Fruit fly (Drosophila melanogaster) whole organism, embryonic: ENCODE data around the gene CG7766.

ENCODE experiments used
- B-H2 ChIP-seq: fragments of 200-800 bp; sonication (Bioruptor generic); optimal IDR thresholded peaks from 2 replicates; lab custom pipeline; 2018; ENCODE audit warnings: missing biosample characterization, mild to moderate bottlenecking, missing genetic modification characterization
- CG10147 ChIP-seq: fragments of 200-800 bp; sonication (Bioruptor generic); optimal IDR thresholded peaks from 2 replicates; lab custom pipeline; 2019; ENCODE audit warnings: missing biosample characterization, mild to moderate bottlenecking, missing genetic modification characterization, moderate library complexity
- CG10959 ChIP-seq: fragments of 200-800 bp; sonication (Bioruptor generic); IDR thresholded peaks from 2 replicates; pipeline ENCODE4 v1.3.6; 2022; ENCODE audit warnings: missing biosample characterization, missing genetic modification characterization
- CG11085 ChIP-seq: fragments of 200-800 bp; sonication (Bioruptor generic); IDR thresholded peaks from 2 replicates; pipeline ENCODE4 v1.3.6; 2022; ENCODE audit warnings: missing biosample characterization, missing genetic modification characterization
- CG11696 ChIP-seq: fragments of 200-800 bp; sonication (Bioruptor generic); IDR thresholded peaks from 2 replicates; pipeline ENCODE4 v1.3.6; 2022; ENCODE audit warnings: missing biosample characterization, missing genetic modification characterization
- CG11723 ChIP-seq: fragments of 200-800 bp; sonication (Bioruptor generic); optimal IDR thresholded peaks from 2 replicates; lab custom pipeline; 2017; ENCODE audit warnings: missing biosample characterization, mild to moderate bottlenecking, missing genetic modification characterization
- CG1233 ChIP-seq: fragments of 200-800 bp; sonication (Bioruptor generic); optimal IDR thresholded peaks from 4 replicates; lab custom pipeline; 2018; ENCODE audit warnings: missing biosample characterization, mild to moderate bottlenecking, missing genetic modification characterization
- CG12744 ChIP-seq: fragments of 200-800 bp; sonication (Bioruptor generic); optimal IDR thresholded peaks from 2 replicates; lab custom pipeline; 2016; ENCODE audit warnings: missing biosample characterization, missing genetic modification characterization
- CG15269 ChIP-seq: fragments of 200-800 bp; sonication (Bioruptor generic); optimal IDR thresholded peaks from 2 replicates; lab custom pipeline; 2018; ENCODE audit warnings: missing biosample characterization, mild to moderate bottlenecking, missing genetic modification characterization, moderate library complexity
- CG1792 ChIP-seq: fragments of 200-800 bp; sonication (Bioruptor generic); optimal IDR thresholded peaks from 2 replicates; lab custom pipeline; 2016; ENCODE audit warnings: missing biosample characterization, missing genetic modification characterization
- CG2129 ChIP-seq: fragments of 200-800 bp; sonication (Bioruptor generic); IDR thresholded peaks from 2 replicates; pipeline ENCODE4 v1.3.6; 2022; ENCODE audit warnings: missing biosample characterization, missing genetic modification characterization; ENCODE audit not compliant: partially characterized antibody
- CG30020 ChIP-seq: fragments of 200-800 bp; optimal IDR thresholded peaks from 2 replicates; lab custom pipeline; 2019; ENCODE audit warnings: missing biosample characterization, mild to moderate bottlenecking, missing genetic modification characterization, moderate library complexity
- CG31365 ChIP-seq: fragments of 200-800 bp; sonication (Bioruptor generic); optimal IDR thresholded peaks from 2 replicates; lab custom pipeline; 2018; ENCODE audit warnings: missing biosample characterization, mild to moderate bottlenecking, missing genetic modification characterization
- CG32772 ChIP-seq: fragments of 200-800 bp; sonication (Bioruptor generic); IDR thresholded peaks from 2 replicates; pipeline ENCODE4 v1.3.6; 2022; ENCODE audit warnings: missing biosample characterization, missing genetic modification characterization
- CG3407 ChIP-seq: fragments of 200-800 bp; sonication (Bioruptor generic); optimal IDR thresholded peaks from 2 replicates; lab custom pipeline; 2018; ENCODE audit warnings: missing biosample characterization, mild to moderate bottlenecking, missing genetic modification characterization
- CG34376 ChIP-seq: fragments of 200-800 bp; sonication (Bioruptor generic); optimal IDR thresholded peaks from 2 replicates; lab custom pipeline; 2018; ENCODE audit warnings: missing biosample characterization, mild to moderate bottlenecking, missing genetic modification characterization
- CG6254 ChIP-seq: fragments of 200-800 bp; sonication (Bioruptor generic); optimal IDR thresholded peaks from 3 replicates; lab custom pipeline; 2017; ENCODE audit warnings: mild to moderate bottlenecking, missing biosample characterization, missing genetic modification reagents, missing genetic modification characterization
- CG6813 ChIP-seq: fragments of 200-800 bp; sonication (Bioruptor generic); optimal IDR thresholded peaks from 2 replicates; lab custom pipeline; 2017; ENCODE audit warnings: missing biosample characterization, missing genetic modification characterization, mild to moderate bottlenecking, moderate library complexity, missing genetic modification reagents
- CG7357 ChIP-seq: fragments of 200-800 bp; sonication (Bioruptor generic); IDR thresholded peaks from 3 replicates; pipeline ENCODE4 v1.3.6; 2022; ENCODE audit warnings: missing biosample characterization, missing genetic modification characterization
- Doc2 ChIP-seq: fragments of 200-800 bp; sonication (Bioruptor generic); IDR thresholded peaks from 2 replicates; pipeline ENCODE4 v1.3.6; 2022; ENCODE audit warnings: missing biosample characterization, missing genetic modification characterization
- Dref ChIP-seq: fragments of 200-800 bp; sonication (Bioruptor generic); IDR thresholded peaks from 2 replicates; pipeline ENCODE4 v1.3.6; 2022; ENCODE audit warnings: missing biosample characterization, missing genetic modification characterization
- HmgD ChIP-seq: fragments of 200-800 bp; sonication (Bioruptor generic); optimal IDR thresholded peaks from 3 replicates; lab custom pipeline; 2016; ENCODE audit warnings: missing biosample characterization, missing genetic modification characterization
- Hmr ChIP-seq: fragments of 200-800 bp; sonication (Bioruptor generic); optimal IDR thresholded peaks from 3 replicates; lab custom pipeline; 2017; ENCODE audit warnings: mild to moderate bottlenecking, missing biosample characterization, missing genetic modification reagents, missing genetic modification characterization
- Mes4 ChIP-seq: fragments of 200-800 bp; sonication (Bioruptor generic); optimal IDR thresholded peaks from 2 replicates; lab custom pipeline; 2016; ENCODE audit warnings: missing biosample characterization, missing genetic modification characterization
- NFAT ChIP-seq: fragments of 200-800 bp; sonication (Bioruptor generic); IDR thresholded peaks from 2 replicates; pipeline ENCODE4 v1.3.6; 2022; ENCODE audit warnings: missing biosample characterization, missing genetic modification characterization
- Nf-YA ChIP-seq: fragments of 200-800 bp; sonication (Bioruptor generic); IDR thresholded peaks from 2 replicates; pipeline ENCODE4 v1.3.6; 2022; ENCODE audit warnings: missing biosample characterization, missing genetic modification characterization
- Oaz ChIP-seq: fragments of 200-800 bp; sonication (Bioruptor generic); IDR thresholded peaks from 2 replicates; pipeline ENCODE4 v1.3.6; 2022; ENCODE audit warnings: missing biosample characterization, missing genetic modification characterization
- Opbp ChIP-seq: fragments of 200-800 bp; sonication (Bioruptor generic); IDR thresholded peaks from 3 replicates; pipeline ENCODE4 v1.3.6; 2022; ENCODE audit warnings: missing biosample characterization, missing genetic modification characterization; ENCODE audit not compliant: partially characterized antibody
- Side ChIP-seq: fragments of 200-800 bp; sonication (Bioruptor generic); optimal IDR thresholded peaks from 2 replicates; lab custom pipeline; 2016; ENCODE audit warnings: missing biosample characterization, missing genetic modification characterization
- Xrp1 ChIP-seq: fragments of 200-800 bp; sonication (Bioruptor generic); IDR thresholded peaks from 2 replicates; pipeline ENCODE4 v1.3.6; 2022; ENCODE audit warnings: missing biosample characterization, missing genetic modification characterization
- YL-1 ChIP-seq: fragments of 200-800 bp; sonication (Bioruptor generic); optimal IDR thresholded peaks from 3 replicates; lab custom pipeline; 2017; ENCODE audit warnings: missing biosample characterization, mild to moderate bottlenecking, missing genetic modification characterization
- ab ChIP-seq: fragments of 200-800 bp; sonication (Bioruptor generic); optimal IDR thresholded peaks from 2 replicates; lab custom pipeline; 2016; ENCODE audit warnings: missing biosample characterization, missing genetic modification characterization
- ase ChIP-seq: fragments of 200-800 bp; sonication (Bioruptor generic); IDR thresholded peaks from 3 replicates; pipeline ENCODE4 v1.3.6; 2022; ENCODE audit warnings: missing biosample characterization, missing genetic modification characterization
- az2 ChIP-seq: fragments of 200-800 bp; sonication (Bioruptor generic); optimal IDR thresholded peaks from 3 replicates; lab custom pipeline; 2016; ENCODE audit warnings: missing biosample characterization, missing genetic modification characterization
- br ChIP-seq: fragments of >200 bp; optimal IDR thresholded peaks from 2 replicates; lab custom pipeline; 2017
- cg ChIP-seq: fragments of 200-800 bp; sonication (Bioruptor generic); optimal IDR thresholded peaks from 3 replicates; lab custom pipeline; 2019; ENCODE audit warnings: missing biosample characterization, mild to moderate bottlenecking, missing genetic modification characterization, moderate library complexity
- en ChIP-seq: fragments of 200-800 bp; sonication (Bioruptor generic); optimal IDR thresholded peaks from 2 replicates; lab custom pipeline; 2016; ENCODE audit warnings: missing biosample characterization, missing genetic modification characterization
- eve ChIP-seq, 2 experiments: fragments of >200 bp; optimal IDR thresholded peaks; 2 replicates each; lab custom pipeline; 2017; ENCODE audit warnings: missing biosample characterization in 2 of 2, missing genetic modification characterization in 2 of 2
- gfzf ChIP-seq: fragments of 200-800 bp; sonication (Bioruptor generic); optimal IDR thresholded peaks from 2 replicates; lab custom pipeline; 2016; ENCODE audit warnings: missing biosample characterization, mild to moderate bottlenecking, missing genetic modification characterization, moderate library complexity
- gsb ChIP-seq: fragments of 200-800 bp; sonication (Bioruptor generic); IDR thresholded peaks from 2 replicates; pipeline ENCODE4 v1.3.6; 2022; ENCODE audit warnings: missing biosample characterization, missing genetic modification characterization
- hbn ChIP-seq: fragments of 200-800 bp; sonication (Bioruptor generic); IDR thresholded peaks from 2 replicates; pipeline ENCODE4 v1.3.6; 2022; ENCODE audit warnings: missing biosample characterization, missing genetic modification characterization; ENCODE audit not compliant: partially characterized antibody
- jumu ChIP-seq: fragments of 200-800 bp; sonication (Bioruptor generic); optimal IDR thresholded peaks from 3 replicates; lab custom pipeline; 2016; ENCODE audit warnings: missing biosample characterization, missing genetic modification characterization
- lmd ChIP-seq: fragments of 200-800 bp; sonication (Bioruptor generic); IDR thresholded peaks from 2 replicates; pipeline ENCODE4 v1.3.6; 2022; ENCODE audit warnings: missing biosample characterization, missing genetic modification characterization
- luna ChIP-seq: fragments of 200-800 bp; sonication (Bioruptor generic); optimal IDR thresholded peaks from 2 replicates; lab custom pipeline; 2016; ENCODE audit warnings: missing biosample characterization, missing genetic modification characterization
- nerfin-1 ChIP-seq: fragments of 200-800 bp; sonication (Bioruptor generic); optimal IDR thresholded peaks from 3 replicates; lab custom pipeline; 2019; ENCODE audit warnings: missing biosample characterization, mild to moderate bottlenecking, missing genetic modification characterization, moderate library complexity
- pita ChIP-seq: fragments of 200-800 bp; sonication (Bioruptor generic); optimal IDR thresholded peaks from 2 replicates; lab custom pipeline; 2017; ENCODE audit warnings: missing biosample characterization, mild to moderate bottlenecking, missing genetic modification characterization
- repo ChIP-seq: fragments of 200-800 bp; sonication (Bioruptor generic); optimal IDR thresholded peaks from 2 replicates; lab custom pipeline; 2016; ENCODE audit warnings: missing biosample characterization, missing genetic modification characterization
- sens ChIP-seq: fragments of 200-800 bp; sonication (Bioruptor generic); peaks from one replicate; lab custom pipeline; 2016; ENCODE audit warnings: missing biosample characterization, missing genetic modification characterization
- tio ChIP-seq: fragments of 200-800 bp; sonication (Bioruptor generic); optimal IDR thresholded peaks from 2 replicates; lab custom pipeline; 2017; ENCODE audit warnings: missing biosample characterization, missing genetic modification characterization, inconsistent platforms
- toy ChIP-seq: fragments of 200-800 bp; sonication (Bioruptor generic); IDR thresholded peaks from 2 replicates; pipeline ENCODE4 v1.3.6; 2022; ENCODE audit warnings: missing biosample characterization, missing genetic modification characterization
- trh ChIP-seq: fragments of 200-800 bp; sonication (Bioruptor generic); optimal IDR thresholded peaks from 2 replicates; lab custom pipeline; 2016; ENCODE audit warnings: missing biosample characterization, missing genetic modification characterization

CG7766 gene

DNA sequence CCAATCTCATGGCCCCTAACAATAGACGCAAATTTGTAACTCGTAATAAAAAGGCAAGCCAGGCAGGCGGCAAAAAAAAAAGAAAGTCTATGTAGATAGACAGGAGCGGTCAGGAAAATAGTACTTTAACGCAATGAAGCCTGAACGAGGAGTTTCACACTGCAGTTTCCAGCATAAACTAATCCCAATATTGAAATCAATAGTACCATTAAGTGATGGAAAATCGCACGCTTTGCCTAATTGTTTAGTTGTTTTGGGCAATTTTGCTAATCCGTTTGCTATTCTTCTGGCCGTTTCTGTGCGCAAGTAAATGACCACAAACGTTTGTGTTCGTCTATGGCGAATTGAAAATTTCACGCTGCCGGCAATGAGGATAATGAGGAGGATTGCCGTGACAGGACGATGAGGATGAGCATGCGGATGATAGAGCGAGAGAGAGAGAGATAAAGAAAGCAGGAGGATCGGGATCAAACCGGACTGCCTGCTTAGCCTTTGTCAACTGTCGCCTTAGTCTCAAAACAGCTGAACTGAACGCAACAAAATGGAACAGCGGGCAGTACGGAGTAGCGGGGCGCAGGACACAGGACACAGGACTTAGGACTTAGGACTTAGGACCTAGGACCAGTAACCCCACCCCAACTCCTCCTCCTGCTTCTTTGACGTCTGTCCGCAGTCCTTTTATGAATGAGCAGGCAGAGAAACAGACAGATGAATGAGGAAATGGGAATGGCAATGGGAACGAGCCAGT, 23.9 kb upstream of the CG7766 start (continued):
- TF ChIP-seq en (no peak), CG7357 (no peak), Dref (GFP tag; lab: Robert Waterston, UW) (no peak), jumu (GFP tag; lab: Kevin White, UChicago) (no peak), CG10147 (GFP tag; lab: Kevin White, UChicago) (no peak), luna (GFP tag; lab: Kevin White, UChicago) (no peak), CG1233 (GFP tag; lab: Kevin White, UChicago) (no peak), ase (GFP tag; lab: Robert Waterston, UW) (no peak), repo (GFP tag; lab: Kevin White, UChicago) (no peak), NFAT (no peak), gsb (no peak), br (lab: Kevin White, UChicago) (no peak), pita (GFP tag; lab: Kevin White, UChicago) (no peak), cg (GFP tag; lab: Kevin White, UChicago) (no peak), CG15269 (tag; lab: Kevin White, UChicago) (no peak), CG6254 (GFP tag; lab: Kevin White, UChicago) (no peak), Opbp (GFP tag; lab: Robert Waterston, UW) (no peak), CG1792 (GFP tag; lab: Kevin White, UChicago) (no peak), trh (GFP tag; lab: Kevin White, UChicago) (no peak), B-H2 (GFP tag; lab: Kevin White, UChicago) (no peak), CG31365 (tag; lab: Kevin White, UChicago) (no peak), CG6813 (GFP tag; lab: Kevin White, UChicago) (no peak), HmgD (no peak), CG34376 (GFP tag; lab: Kevin White, UChicago) (no peak), CG11723 (GFP tag; lab: Kevin White, UChicago) (no peak), CG2129 (GFP tag; lab: Robert Waterston, UW) (no peak), CG11696 (GFP tag; lab: Robert Waterston, UW) (peak; percentile 76), Doc2 (no peak), Hmr (GFP tag; lab: Kevin White, UChicago) (no peak), gfzf (GFP tag; lab: Kevin White, UChicago) (no peak), CG11085 (GFP tag; lab: Robert Waterston, UW) (no peak), nerfin-1 (tag; lab: Kevin White, UChicago) (peak; percentile 13), Oaz (GFP tag; lab: Robert Waterston, UW) (0 out of 2 replicates have a peak, but pooled peaks have one; percentile 16), CG10959 (GFP tag; lab: Robert Waterston, UW) (no peak), YL-1 (GFP tag; lab: Kevin White, UChicago) (no peak), toy (GFP tag; lab: Robert Waterston, UW) (no peak), CG12744 (GFP tag; lab: Kevin White, UChicago) (no peak), CG32772 (GFP tag; lab: Robert Waterston, UW) (no peak), sens (GFP tag; lab: Kevin White, UChicago) (peak; percentile 67), CG3407 (GFP tag; lab: Kevin White, UChicago) (no peak), CG30020 (tag; lab: Kevin White, UChicago) (no peak), hbn (GFP tag; lab: Robert Waterston, UW) (no peak), Nf-YA (GFP tag; lab: Robert Waterston, UW) (no peak), ab (GFP tag; lab: Kevin White, UChicago) (no peak), lmd (GFP tag; lab: Robert Waterston, UW) (no peak), Xrp1 (GFP tag; lab: Robert Waterston, UW) (peak; percentile 52; the same call in 1 of the 2 replicates), eve (GFP tag; optimal IDR thresholded peaks at IDR 0.05; lab: Kevin White, UChicago) (peak in 1 of 2 experiments; percentile 52), Mes4 (no peak), az2 (GFP tag; lab: Kevin White, UChicago) (peak; percentile 2), tio (GFP tag; lab: Kevin White, UChicago) (peak; percentile 15), Side (GFP tag; lab: Kevin White, UChicago) (no peak)
